Worm (Caenorhabditis elegans): ENCODE data around the gene ceh-74.
A peak's percentile ranks its signal among the peaks of the same experiment; 100 is the strongest.
"Not testable (repeated sequence)": the region's sequence is repeated elsewhere in the genome, so short reads cannot be mapped to it uniquely, and the experiment has no call there.

ceh-74 gene

DNA sequence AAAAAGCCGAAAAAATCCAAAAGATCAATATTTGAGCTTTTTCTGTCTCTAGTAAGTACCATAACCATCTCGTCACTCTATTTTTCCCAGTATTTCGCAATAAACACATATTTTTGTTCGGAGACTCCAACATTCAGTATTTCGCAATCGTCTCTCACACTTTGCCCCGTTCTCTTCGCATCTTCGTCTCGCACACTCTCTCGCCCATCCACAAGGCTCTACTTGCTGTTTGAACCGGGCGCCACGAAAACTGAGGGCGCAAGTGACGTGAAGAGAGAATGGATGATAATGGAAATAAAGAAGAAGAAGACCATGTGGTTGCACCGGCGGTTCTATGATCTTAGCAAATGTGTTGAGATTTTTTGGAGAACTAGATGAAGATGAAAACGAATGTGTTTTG, 22.2 kb downstream of the ceh-74 start (continued):
- TF ChIP-seq unc-3 (GFP tag; conservative IDR thresholded peaks at IDR 0.05) (no peak), unc-3 (tag; optimal IDR thresholded peaks at IDR 0.05) (no peak), ceh-18 (tag; optimal IDR thresholded peaks at IDR 0.05) (peak; percentile 81), ama-1 (optimal IDR thresholded peaks at IDR 0.05) (no peak)

DNA sequence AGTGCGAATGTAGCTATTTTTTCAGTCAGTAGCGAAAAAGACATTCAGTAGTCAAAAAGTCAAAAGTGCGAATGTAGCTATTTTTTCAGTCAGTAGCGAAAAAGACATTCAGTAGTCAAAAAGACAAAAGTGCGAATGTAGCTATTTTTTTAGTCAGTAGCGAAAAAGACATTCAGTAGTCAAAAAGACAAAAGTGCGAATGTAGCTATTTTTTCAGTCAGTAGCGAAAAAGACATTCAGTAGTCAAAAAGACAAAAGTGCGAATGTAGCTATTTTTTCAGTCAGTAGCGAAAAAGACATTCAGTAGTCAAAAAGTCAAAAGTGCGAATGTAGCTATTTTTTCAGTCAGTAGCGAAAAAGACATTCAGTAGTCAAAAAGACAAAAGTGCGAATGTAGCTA, 27.3 kb downstream of the ceh-74 start, which contains the start of gene T16A9.3:
T16A9.3 (plus strand) TSS at position 301 of the 400 bp plus-strand sequence.
- TF ChIP-seq zip-5, unc-42, gmeb-2 (tag; optimal IDR thresholded peaks at IDR 0.05): not testable (repeated sequence)

DNA sequence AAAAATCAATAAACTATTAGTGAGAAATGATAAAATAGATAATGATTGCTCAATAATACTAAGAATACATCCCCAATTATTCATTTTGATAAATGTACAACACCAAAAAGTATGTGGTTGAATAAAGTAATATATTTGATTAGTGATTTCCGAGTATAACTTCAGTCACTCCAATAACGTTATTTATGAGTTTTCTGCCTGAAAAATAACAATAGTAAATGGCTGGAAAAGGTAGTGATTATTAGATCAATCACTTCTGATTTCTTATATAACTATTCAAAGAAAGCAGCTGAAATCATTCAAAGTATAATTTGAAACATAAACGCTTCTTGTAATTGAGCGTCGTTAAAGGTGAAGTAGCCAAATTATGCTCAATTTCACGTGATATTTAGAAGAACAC, 32.9 kb downstream of the ceh-74 start, which contains the start of gene str-230:
str-230 (minus strand) TSS at position 101 of the 400 bp plus-strand sequence.
- TF ChIP-seq sox-4 (tag; optimal IDR thresholded peaks at IDR 0.05) = no peak
- no peak for TF ChIP-seq fax-1 (tag; optimal IDR thresholded peaks at IDR 0.05)
- TF ChIP-seq rnt-1 (tag; optimal IDR thresholded peaks at IDR 0.05) = no peak
- no peak for TF ChIP-seq pha-2 (tag; optimal IDR thresholded peaks at IDR 0.05)
- no peak for TF ChIP-seq pha-4 (tag; optimal IDR thresholded peaks at IDR 0.05)
- TF ChIP-seq ceh-22 (tag; optimal IDR thresholded peaks at IDR 0.05) = no peak
- TF ChIP-seq ztf-16 (tag; optimal IDR thresholded peaks at IDR 0.05) = no peak
- no peak for TF ChIP-seq lim-6 (tag; optimal IDR thresholded peaks at IDR 0.05)
- no peak for TF ChIP-seq pat-9 (tag; optimal IDR thresholded peaks at IDR 0.05)
- TF ChIP-seq zip-5 (tag; optimal IDR thresholded peaks at IDR 0.05) = no peak
- TF ChIP-seq nfya-1 (tag; optimal IDR thresholded peaks at IDR 0.05) = no peak
- no peak for TF ChIP-seq ceh-24 (tag; optimal IDR thresholded peaks at IDR 0.05)
- TF ChIP-seq hlh-30 (tag; optimal IDR thresholded peaks at IDR 0.05; ENCODE audit: insufficient read depth) = no peak
- no peak for TF ChIP-seq ceh-2 (tag; optimal IDR thresholded peaks at IDR 0.05)
- TF ChIP-seq pag-3 (tag; optimal IDR thresholded peaks at IDR 0.05; ENCODE audit: borderline replicate concordance) = no peak

DNA sequence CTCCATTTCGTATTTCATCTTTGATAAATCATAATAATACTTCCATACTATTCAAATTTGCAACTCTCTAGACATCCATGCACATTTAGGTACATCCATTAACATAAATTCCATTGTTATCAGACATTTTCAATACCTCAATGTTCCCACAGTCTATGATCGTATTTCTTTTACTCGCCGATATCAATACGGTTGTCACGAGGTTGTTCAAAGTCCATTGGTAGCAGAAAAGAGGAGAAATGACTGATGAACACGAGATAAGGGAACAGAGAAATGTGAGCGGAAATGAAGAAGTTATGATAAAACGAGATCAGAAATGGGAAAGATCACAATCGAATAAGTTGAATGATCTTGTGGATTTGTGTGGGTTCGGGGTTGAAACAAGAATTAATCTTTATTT, 34.9 kb downstream of the ceh-74 start:
- TF ChIP-seq F13H6.1 (tag; optimal IDR thresholded peaks at IDR 0.05) = no peak
- TF ChIP-seq hlh-30 (tag; optimal IDR thresholded peaks at IDR 0.05; ENCODE audit: insufficient read depth) = peak; percentile 25
- TF ChIP-seq ceh-6 (GFP tag; optimal IDR thresholded peaks at IDR 0.05) = no peak

DNA sequence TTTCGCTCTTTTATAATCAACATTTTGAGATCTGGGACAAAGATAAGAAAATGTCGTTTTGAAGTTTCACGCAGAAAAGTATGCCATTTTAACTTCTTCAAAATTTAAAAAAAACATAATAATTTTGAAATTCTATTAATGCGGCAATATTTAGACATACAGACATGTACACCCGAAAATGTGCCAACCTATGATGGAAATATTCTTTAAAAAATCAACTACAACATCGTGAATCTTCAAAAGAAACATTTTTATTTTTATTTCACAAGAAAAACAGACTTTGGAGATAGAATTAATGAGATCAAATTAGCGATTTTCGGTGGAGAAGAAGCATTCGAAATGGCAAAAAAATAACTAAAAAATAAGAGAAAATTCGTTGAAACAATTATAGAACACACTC, 37.2 kb downstream of the ceh-74 start, which contains the start of gene T16A9.5:
T16A9.5 (minus strand) TSS at position 101 of the 400 bp plus-strand sequence.
- TF ChIP-seq hlh-30 (tag; optimal IDR thresholded peaks at IDR 0.05; ENCODE audit: insufficient read depth) (no peak), pqm-1 (tag; optimal IDR thresholded peaks at IDR 0.05) (no peak), ceh-14 (tag; optimal IDR thresholded peaks at IDR 0.05) (no peak), pha-2 (tag; optimal IDR thresholded peaks at IDR 0.05) (no peak), dve-1 (tag; optimal IDR thresholded peaks at IDR 0.05) (no peak), ceh-9 (tag; optimal IDR thresholded peaks at IDR 0.05) (no peak), hlh-8 (tag; optimal IDR thresholded peaks at IDR 0.05) (no peak), T23F11.4 (GFP tag; optimal IDR thresholded peaks at IDR 0.05) (no peak), pha-4 (tag; optimal IDR thresholded peaks at IDR 0.05) (no peak)

DNA sequence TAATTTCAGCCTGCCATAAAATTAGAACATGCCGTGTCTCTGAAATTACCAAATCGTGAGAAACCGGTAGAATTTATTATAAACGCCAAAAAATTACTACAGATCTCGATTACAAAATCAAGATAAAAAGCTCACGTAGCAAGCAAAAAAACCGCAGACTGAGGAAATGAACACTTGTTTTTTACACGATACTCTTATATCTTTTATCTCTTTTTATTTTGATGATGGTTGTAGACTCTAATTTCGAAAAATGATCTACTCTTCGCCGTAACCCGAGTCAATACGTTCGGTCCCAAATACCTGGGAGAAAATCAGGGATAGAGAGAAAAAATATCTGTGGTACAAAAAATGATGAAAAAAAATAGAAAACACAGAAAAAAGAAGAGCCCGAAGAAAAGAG, 45.3 kb downstream of the ceh-74 start:
- no peak for TF ChIP-seq ceh-31 (tag; optimal IDR thresholded peaks at IDR 0.05)

DNA sequence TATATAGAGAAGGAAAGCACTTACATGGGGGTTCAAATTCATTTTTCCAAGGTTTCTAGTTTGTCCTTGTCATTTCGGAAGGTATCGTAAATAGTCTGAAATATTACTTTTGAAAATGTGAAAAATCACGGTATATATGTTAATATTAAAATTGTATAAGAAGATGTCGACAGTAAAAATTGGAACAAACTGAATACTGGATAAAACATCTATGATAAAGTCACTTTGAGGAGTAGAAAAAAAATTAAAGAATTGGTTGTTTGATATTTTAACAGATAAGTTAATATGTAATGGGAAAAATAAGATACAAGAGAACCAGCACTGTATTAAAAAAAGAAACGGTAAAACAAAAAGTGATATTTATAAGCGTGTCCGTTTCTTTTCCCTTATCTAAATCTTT, 48.5 kb downstream of the ceh-74 start, which contains the start of gene nep-21:
nep-21 (minus strand) TSS at position 101 of the 400 bp plus-strand sequence.
- TF ChIP-seq rnt-1 (tag; optimal IDR thresholded peaks at IDR 0.05) (no peak), ama-1 (optimal IDR thresholded peaks at IDR 0.05) (no peak), unc-55 (GFP tag; optimal IDR thresholded peaks at IDR 0.05) (no peak), pag-3 (tag; optimal IDR thresholded peaks at IDR 0.05; ENCODE audit: borderline replicate concordance) (no peak), C38D4.7 (GFP tag; optimal IDR thresholded peaks at IDR 0.05) (no peak), ceh-45 (GFP tag; IDR thresholded peaks at IDR 0.05) (no peak), ceh-2 (tag; optimal IDR thresholded peaks at IDR 0.05) (no peak), unc-86 (tag; optimal IDR thresholded peaks at IDR 0.05) (no peak), pat-9 (tag; optimal IDR thresholded peaks at IDR 0.05) (no peak), ceh-30 (tag; optimal IDR thresholded peaks at IDR 0.05) (no peak), lin-11 (tag; optimal IDR thresholded peaks at IDR 0.05) (no peak), hlh-30 (tag; optimal IDR thresholded peaks at IDR 0.05; ENCODE audit: insufficient read depth) (no peak)
